Fruit fly (Drosophila melanogaster) whole organism, embryonic: ENCODE measurements around the gene CG13653.

ENCODE experiments used
- Adf1 ChIP-seq: fragments of 200-800 bp; sonication (Bioruptor generic); IDR thresholded peaks from 2 replicates; pipeline ENCODE4 v1.3.6; 2022; ENCODE audit warnings: missing biosample characterization, missing genetic modification characterization
- Atf6 ChIP-seq: fragments of 200-800 bp; sonication (Bioruptor generic); IDR thresholded peaks from 2 replicates; pipeline ENCODE4 v1.3.6; 2022; ENCODE audit warnings: missing biosample characterization, missing genetic modification characterization
- Blimp-1 ChIP-seq: fragments of 200-800 bp; sonication (Bioruptor generic); optimal IDR thresholded peaks from 3 replicates; lab custom pipeline; 2018; ENCODE audit warnings: missing biosample characterization, missing genetic modification characterization, mild to moderate bottlenecking, moderate library complexity, missing genetic modification reagents
- CG11695 ChIP-seq: fragments of 200-800 bp; sonication (Bioruptor generic); IDR thresholded peaks from 3 replicates; pipeline ENCODE4 v1.3.6; 2022; ENCODE audit warnings: missing biosample characterization, missing genetic modification characterization
- CG12391 ChIP-seq: fragments of 200-800 bp; sonication (Bioruptor generic); optimal IDR thresholded peaks from 3 replicates; lab custom pipeline; 2018; ENCODE audit warnings: missing biosample characterization, mild to moderate bottlenecking, missing genetic modification characterization, moderate library complexity
- CG12942 ChIP-seq: fragments of 200-800 bp; sonication (Bioruptor generic); optimal IDR thresholded peaks from 3 replicates; lab custom pipeline; 2016; ENCODE audit warnings: missing biosample characterization, missing genetic modification characterization
- CG13775 ChIP-seq: fragments of 200-800 bp; sonication (Bioruptor generic); optimal IDR thresholded peaks from 3 replicates; lab custom pipeline; 2017; ENCODE audit warnings: missing biosample characterization, mild to moderate bottlenecking, missing genetic modification characterization
- CG15479 ChIP-seq: fragments of 200-800 bp; sonication (Bioruptor generic); optimal IDR thresholded peaks from 3 replicates; lab custom pipeline; 2019; ENCODE audit warnings: missing biosample characterization, mild to moderate bottlenecking, missing genetic modification characterization, moderate library complexity
- CG1647 ChIP-seq: fragments of 200-800 bp; sonication (Bioruptor generic); optimal IDR thresholded peaks from 3 replicates; lab custom pipeline; 2016; ENCODE audit warnings: missing biosample characterization, missing genetic modification characterization
- CG18764 ChIP-seq: fragments of 200-800 bp; sonication (Bioruptor generic); optimal IDR thresholded peaks from 3 replicates; lab custom pipeline; 2016; ENCODE audit warnings: missing biosample characterization, missing genetic modification characterization
- CG2120 ChIP-seq: fragments of 200-800 bp; sonication (Bioruptor generic); optimal IDR thresholded peaks from 3 replicates; lab custom pipeline; 2016; ENCODE audit warnings: missing biosample characterization, missing genetic modification characterization
- CG2875 ChIP-seq: fragments of 200-800 bp; sonication (Bioruptor generic); optimal IDR thresholded peaks from 2 replicates; lab custom pipeline; 2017; ENCODE audit warnings: missing biosample characterization, mild to moderate bottlenecking, missing genetic modification characterization, missing genetic modification reagents
- CG30403 ChIP-seq: fragments of 200-800 bp; sonication (Bioruptor generic); optimal IDR thresholded peaks from 3 replicates; lab custom pipeline; 2016; ENCODE audit warnings: missing biosample characterization, missing genetic modification characterization
- CG34224 ChIP-seq: fragments of 200-800 bp; sonication (Bioruptor generic); IDR thresholded peaks from 3 replicates; pipeline ENCODE4 v1.3.6; 2022; ENCODE audit warnings: missing biosample characterization, missing genetic modification characterization; ENCODE audit not compliant: partially characterized antibody
- CG4820 ChIP-seq: fragments of 200-800 bp; sonication (Bioruptor generic); optimal IDR thresholded peaks from 3 replicates; lab custom pipeline; 2016; ENCODE audit warnings: missing biosample characterization, missing genetic modification characterization
- CG5180 ChIP-seq: fragments of 200-800 bp; sonication (Bioruptor generic); optimal IDR thresholded peaks from 3 replicates; lab custom pipeline; 2017; ENCODE audit warnings: missing biosample characterization, missing genetic modification characterization, mild to moderate bottlenecking, moderate library complexity, missing genetic modification reagents
- CG6272 ChIP-seq: fragments of 200-800 bp; sonication (Bioruptor generic); IDR thresholded peaks from 2 replicates; pipeline ENCODE4 v1.3.6; 2022; ENCODE audit warnings: missing biosample characterization, missing genetic modification characterization
- CG6654 ChIP-seq: fragments of 200-800 bp; sonication (Bioruptor generic); optimal IDR thresholded peaks from 2 replicates; lab custom pipeline; 2017; ENCODE audit warnings: missing biosample characterization, mild to moderate bottlenecking, missing genetic modification characterization
- CG8290 ChIP-seq, 3 experiments: fragments of 200-800 bp; sonication (Bioruptor generic); optimal IDR thresholded peaks; 2 replicates each; lab custom pipeline; 2016 to 2019; ENCODE audit warnings: missing biosample characterization in 3 of 3, missing genetic modification characterization in 3 of 3, mild to moderate bottlenecking in 2 of 3, moderate library complexity in 1 of 3
- CG8478 ChIP-seq: fragments of >200 bp; optimal IDR thresholded peaks from 2 replicates; lab custom pipeline; 2018
- CG9932 ChIP-seq: fragments of 200-800 bp; sonication (Bioruptor generic); IDR thresholded peaks from 2 replicates; pipeline ENCODE4 v1.3.6; 2022; ENCODE audit warnings: missing biosample characterization, missing genetic modification characterization
- Chrac-16 ChIP-seq: fragments of 200-800 bp; sonication (Bioruptor generic); optimal IDR thresholded peaks from 3 replicates; lab custom pipeline; 2016; ENCODE audit warnings: missing biosample characterization, missing genetic modification characterization
- D ChIP-seq, 2 experiments: fragments of 200-800 bp in 1 of 2; fragments of >200 bp in 1 of 2; sonication (Bioruptor generic) in 1 of 2; optimal IDR thresholded peaks; 2 replicates in 1 of 2; 3 replicates in 1 of 2; lab custom pipeline; 2017; ENCODE audit warnings: mild to moderate bottlenecking in 1 of 2, missing biosample characterization in 1 of 2, missing genetic modification characterization in 1 of 2, missing genetic modification reagents in 1 of 2
- Dip2 ChIP-seq: fragments of 200-800 bp; sonication (Bioruptor generic); IDR thresholded peaks from 2 replicates; pipeline ENCODE4 v1.3.6; 2022; ENCODE audit warnings: missing biosample characterization, missing genetic modification characterization
- Dip3 ChIP-seq: fragments of 200-800 bp; sonication (Bioruptor generic); optimal IDR thresholded peaks from 3 replicates; lab custom pipeline; 2016; ENCODE audit warnings: missing biosample characterization, missing genetic modification characterization
- Doc2 ChIP-seq: fragments of 200-800 bp; sonication (Bioruptor generic); IDR thresholded peaks from 2 replicates; pipeline ENCODE4 v1.3.6; 2022; ENCODE audit warnings: missing biosample characterization, missing genetic modification characterization
- Ets65A ChIP-seq: fragments of 200-800 bp; sonication (Bioruptor generic); peaks from one replicate; lab custom pipeline; 2016; ENCODE audit warnings: missing biosample characterization, missing genetic modification characterization
- HLH3B ChIP-seq: fragments of 200-800 bp; sonication (Bioruptor generic); IDR thresholded peaks from 2 replicates; pipeline ENCODE4 v1.3.6; 2022; ENCODE audit warnings: missing biosample characterization, missing genetic modification characterization
- Hand ChIP-seq: fragments of 200-800 bp; sonication (Bioruptor generic); optimal IDR thresholded peaks from 2 replicates; lab custom pipeline; 2017; ENCODE audit warnings: mild to moderate bottlenecking, missing biosample characterization, missing genetic modification reagents, missing genetic modification characterization
- Hey ChIP-seq: fragments of 200-800 bp; sonication (Bioruptor generic); optimal IDR thresholded peaks from 3 replicates; lab custom pipeline; 2018; ENCODE audit warnings: missing biosample characterization, mild to moderate bottlenecking, missing genetic modification characterization
- Hr78 ChIP-seq, 2 experiments: fragments of 200-800 bp in 1 of 2; fragments of >200 bp in 1 of 2; sonication (Bioruptor generic) in 1 of 2; optimal IDR thresholded peaks; 2 replicates each; lab custom pipeline; 2017 to 2019; ENCODE audit warnings: missing biosample characterization in 2 of 2, missing genetic modification characterization in 2 of 2, mild to moderate bottlenecking in 1 of 2, moderate library complexity in 1 of 2
- Jarid2 ChIP-seq: fragments of 200-800 bp; sonication (Bioruptor generic); optimal IDR thresholded peaks from 3 replicates; lab custom pipeline; 2017; ENCODE audit warnings: mild to moderate bottlenecking, missing biosample characterization, missing genetic modification reagents, missing genetic modification characterization
- Ptx1 ChIP-seq: fragments of 200-800 bp; sonication (Bioruptor generic); IDR thresholded peaks from 2 replicates; pipeline ENCODE4 v1.3.6; 2022; ENCODE audit warnings: missing biosample characterization, missing genetic modification characterization
- Tbp ChIP-seq: fragments of >200 bp; optimal IDR thresholded peaks from 2 replicates; lab custom pipeline; 2018; ENCODE audit warnings: missing biosample characterization, missing genetic modification characterization
- YL-1 ChIP-seq: fragments of 200-800 bp; sonication (Bioruptor generic); optimal IDR thresholded peaks from 3 replicates; lab custom pipeline; 2017; ENCODE audit warnings: missing biosample characterization, mild to moderate bottlenecking, missing genetic modification characterization
- al ChIP-seq: fragments of 200-800 bp; sonication (Bioruptor generic); IDR thresholded peaks from 2 replicates; pipeline ENCODE4 v1.3.6; 2022; ENCODE audit warnings: missing biosample characterization, missing genetic modification characterization
- cato ChIP-seq: fragments of 200-800 bp; sonication (Bioruptor generic); optimal IDR thresholded peaks from 2 replicates; lab custom pipeline; 2016; ENCODE audit warnings: missing biosample characterization, missing genetic modification characterization, borderline replicate concordance
- danr ChIP-seq: fragments of 200-800 bp; sonication (Bioruptor generic); IDR thresholded peaks from 2 replicates; pipeline ENCODE4 v1.3.6; 2022; ENCODE audit warnings: missing biosample characterization, missing genetic modification characterization
- dimm ChIP-seq: fragments of 200-800 bp; sonication (Bioruptor generic); IDR thresholded peaks from 2 replicates; pipeline ENCODE4 v1.3.6; 2022; ENCODE audit warnings: missing biosample characterization, missing genetic modification characterization
- emc ChIP-seq: fragments of 200-800 bp; sonication (Bioruptor generic); optimal IDR thresholded peaks from 2 replicates; lab custom pipeline; 2016; ENCODE audit warnings: missing biosample characterization, missing genetic modification characterization
- exex ChIP-seq: fragments of 200-800 bp; sonication (Bioruptor generic); optimal IDR thresholded peaks from 4 replicates; lab custom pipeline; 2018; ENCODE audit warnings: missing biosample characterization, mild to moderate bottlenecking, missing genetic modification characterization, moderate library complexity
- hb ChIP-seq: fragments of 200-800 bp; sonication (Bioruptor generic); IDR thresholded peaks from 3 replicates; pipeline ENCODE4 v1.3.6; 2022; ENCODE audit warnings: missing biosample characterization, missing genetic modification characterization; ENCODE audit not compliant: partially characterized antibody
- nerfin-2 ChIP-seq: fragments of 200-800 bp; sonication (Bioruptor generic); IDR thresholded peaks from 2 replicates; pipeline ENCODE4 v1.3.6; 2022; ENCODE audit warnings: missing biosample characterization, missing genetic modification characterization; ENCODE audit not compliant: partially characterized antibody
- p53 ChIP-seq: fragments of 200-800 bp; sonication (Bioruptor generic); optimal IDR thresholded peaks from 2 replicates; lab custom pipeline; 2016; ENCODE audit warnings: missing biosample characterization, missing genetic modification characterization
- psq ChIP-seq: fragments of 200-800 bp; sonication (Bioruptor generic); optimal IDR thresholded peaks from 2 replicates; lab custom pipeline; 2017; ENCODE audit warnings: missing biosample characterization, missing genetic modification characterization
- pum ChIP-seq: fragments of 200-800 bp; sonication (Bioruptor generic); optimal IDR thresholded peaks from 2 replicates; lab custom pipeline; 2016; ENCODE audit warnings: missing biosample characterization, missing genetic modification characterization
- stc ChIP-seq: fragments of 200-800 bp; sonication (Bioruptor generic); IDR thresholded peaks from 2 replicates; pipeline ENCODE4 v1.3.6; 2022; ENCODE audit warnings: missing biosample characterization, missing genetic modification characterization
- wdn ChIP-seq: fragments of 200-800 bp; sonication (Bioruptor generic); IDR thresholded peaks from 2 replicates; pipeline ENCODE4 v1.3.6; 2022; ENCODE audit warnings: missing biosample characterization, missing genetic modification characterization
- wek ChIP-seq: fragments of 200-800 bp; sonication (Bioruptor generic); optimal IDR thresholded peaks from 3 replicates; lab custom pipeline; 2018; ENCODE audit warnings: missing biosample characterization, mild to moderate bottlenecking, missing genetic modification characterization, moderate library complexity
- zfh1 ChIP-seq: fragments of 200-800 bp; sonication (Bioruptor generic); IDR thresholded peaks from 3 replicates; pipeline ENCODE4 v1.3.6; 2022; ENCODE audit warnings: missing biosample characterization, missing genetic modification characterization

The CG13653 gene

DNA sequence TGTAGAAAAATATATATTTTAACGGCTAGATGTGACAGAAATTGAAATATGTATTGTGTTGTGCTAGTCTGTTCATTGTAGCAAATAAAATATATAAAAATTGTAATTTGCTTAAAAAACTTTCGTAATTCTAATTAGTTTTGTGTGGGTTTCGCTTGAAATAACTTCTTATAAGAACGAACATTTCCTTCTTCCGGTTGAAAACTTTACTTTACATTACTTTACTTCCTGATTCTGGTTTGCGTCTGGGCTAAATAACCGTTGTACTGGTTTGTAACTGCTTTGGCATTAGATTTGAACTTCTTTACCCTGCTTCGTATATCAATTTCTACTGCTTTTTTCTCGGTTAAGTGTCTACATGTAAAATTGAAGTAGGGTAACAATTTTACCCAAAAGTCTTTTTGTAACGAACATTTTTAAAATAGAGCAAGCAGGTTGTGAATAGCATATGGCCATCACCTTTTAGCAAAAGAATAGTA lies 1.6 kb upstream of the CG13653 start, which contains the start of gene lobo (continued):
- peak; percentile 31 for TF ChIP-seq p53 (GFP tag; lab: Kevin White, UChicago)
- peak; percentile 50; the same call in 1 of the 3 replicates for TF ChIP-seq zfh1 (GFP tag; lab: Robert Waterston, UW)
- no peak for TF ChIP-seq Doc2 (GFP tag; lab: Robert Waterston, UW)
- TF ChIP-seq pum (GFP tag; lab: Kevin White, UChicago), result peak; percentile 22
- TF ChIP-seq al, result peak; percentile 48; the same call in 1 of the 2 replicates
- TF ChIP-seq CG12942, result no peak
- TF ChIP-seq CG5180 (GFP tag; lab: Kevin White, UChicago), result peak; percentile 35
- TF ChIP-seq CG1647 (GFP tag; lab: Kevin White, UChicago), result no peak
- TF ChIP-seq Jarid2 (GFP tag; lab: Kevin White, UChicago), result peak; percentile 51
- TF ChIP-seq exex (tag; lab: Kevin White, UChicago), result no peak
- peak; percentile 66 for TF ChIP-seq CG8290 (GFP tag; optimal IDR thresholded peaks at IDR 0.05; lab: Kevin White, UChicago)
- TF ChIP-seq CG8290 (tag; optimal IDR thresholded peaks at IDR 0.05; lab: Kevin White, UChicago), result peak in 1 of 2 experiments; percentile 79
- peak; percentile 48 for TF ChIP-seq Dip3 (GFP tag; lab: Kevin White, UChicago)
- TF ChIP-seq CG30403 (GFP tag; lab: Kevin White, UChicago), result peak; percentile 39
- TF ChIP-seq Hand, result no peak
- TF ChIP-seq Atf6 (GFP tag; lab: Robert Waterston, UW), result peak; percentile 66
- TF ChIP-seq CG34224, result no peak
- no peak for TF ChIP-seq Hr78 (GFP tag; optimal IDR thresholded peaks at IDR 0.05; lab: Kevin White, UChicago)
- TF ChIP-seq D (optimal IDR thresholded peaks at IDR 0.05; lab: Kevin White, UChicago), result no peak
- no peak for TF ChIP-seq D (GFP tag; optimal IDR thresholded peaks at IDR 0.05; lab: Kevin White, UChicago)
- no peak for TF ChIP-seq hb (GFP tag; lab: Robert Waterston, UW)
- peak; percentile 48 for TF ChIP-seq Adf1 (GFP tag; lab: Robert Waterston, UW)
- peak; percentile 91 for TF ChIP-seq CG8478 (lab: Kevin White, UChicago)
- no peak for TF ChIP-seq HLH3B (GFP tag; lab: Robert Waterston, UW)
- TF ChIP-seq Dip2, result no peak
- TF ChIP-seq CG12391 (tag; lab: Kevin White, UChicago), result peak; percentile 77
- peak; percentile 53; the same call in 1 of the 2 replicates for TF ChIP-seq dimm (GFP tag; lab: Robert Waterston, UW)
- peak; percentile 28; the same call in 1 of the 2 replicates for TF ChIP-seq CG6272 (GFP tag; lab: Robert Waterston, UW)
- no peak for TF ChIP-seq psq (GFP tag; lab: Kevin White, UChicago)
- peak; percentile 81 for TF ChIP-seq CG9932 (GFP tag; lab: Robert Waterston, UW)
- peak; percentile 69 for TF ChIP-seq stc (GFP tag; lab: Robert Waterston, UW)
- peak; percentile 34 for TF ChIP-seq cato (GFP tag; lab: Kevin White, UChicago)
- peak; percentile 55 for TF ChIP-seq CG2120 (GFP tag; lab: Kevin White, UChicago)
- no peak for TF ChIP-seq CG4820
- peak; percentile 77 for TF ChIP-seq CG13775 (GFP tag; lab: Kevin White, UChicago)
- peak; percentile 30 for TF ChIP-seq CG2875 (GFP tag; lab: Kevin White, UChicago)
- TF ChIP-seq wdn (GFP tag; lab: Robert Waterston, UW), result peak; percentile 48; the same call in 1 of the 2 replicates
- TF ChIP-seq Blimp-1 (GFP tag; lab: Kevin White, UChicago), result no peak
- peak; percentile 1 for TF ChIP-seq Chrac-16 (GFP tag; lab: Kevin White, UChicago)
- no peak for TF ChIP-seq CG15479
- TF ChIP-seq wek, result peak; percentile 18
- TF ChIP-seq CG11695 (GFP tag; lab: Robert Waterston, UW), result no peak; the same call in 2 of the 3 replicates
- peak; percentile 42 for TF ChIP-seq emc (GFP tag; lab: Kevin White, UChicago)
- peak; percentile 8 for TF ChIP-seq CG6654 (GFP tag; lab: Kevin White, UChicago)
- no peak for TF ChIP-seq danr (GFP tag; lab: Robert Waterston, UW)
- TF ChIP-seq YL-1 (GFP tag; lab: Kevin White, UChicago), result peak; percentile 4
- TF ChIP-seq Ptx1 (GFP tag; lab: Robert Waterston, UW), result peak; percentile 42; the same call in 1 of the 2 replicates
- no peak for TF ChIP-seq Tbp (GFP tag; lab: Kevin White, UChicago)
- no peak for TF ChIP-seq Hey (tag; lab: Kevin White, UChicago)
- TF ChIP-seq nerfin-2 (GFP tag; lab: Robert Waterston, UW), result no peak
- TF ChIP-seq CG18764, result no peak
- TF ChIP-seq Ets65A (GFP tag; lab: Kevin White, UChicago), result peak; percentile 97
